Worm (Caenorhabditis elegans) whole organism, dauer: ENCODE results near the gene ZC443.3.

Experiments used
- unc-62 ChIP-seq: sonication (generic microtip); optimal IDR thresholded peaks from 2 replicates; lab custom pipeline; 2017; ENCODE audit warnings: missing biosample characterization, missing genetic modification reagents, missing genetic modification characterization

ZC443.3 gene

DNA sequence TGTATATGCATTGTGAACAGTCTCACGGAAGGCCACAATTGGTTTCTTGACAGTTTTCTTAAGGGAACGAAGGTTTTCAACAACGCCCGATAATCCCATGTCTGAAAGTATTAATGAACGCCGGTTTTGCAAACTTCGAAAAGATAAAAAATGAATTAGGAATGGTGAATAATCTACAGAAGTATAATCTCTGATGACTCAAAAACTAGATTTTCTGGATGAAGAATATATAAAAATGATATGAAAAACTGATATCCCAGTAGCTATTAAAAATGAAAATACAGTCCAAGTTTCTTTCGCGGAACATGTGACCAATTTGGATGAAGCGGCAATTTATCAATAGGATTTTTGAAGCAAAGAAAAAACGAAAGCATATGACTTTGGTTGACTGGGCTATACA, at the start of gene ZC443.3:
Gene ZC443.3, minus strand, starts transcription at position 101 of the 400 bp plus-strand sequence.
- no peak for TF ChIP-seq unc-62 (GFP tag; lab: Kevin White, UChicago)

DNA sequence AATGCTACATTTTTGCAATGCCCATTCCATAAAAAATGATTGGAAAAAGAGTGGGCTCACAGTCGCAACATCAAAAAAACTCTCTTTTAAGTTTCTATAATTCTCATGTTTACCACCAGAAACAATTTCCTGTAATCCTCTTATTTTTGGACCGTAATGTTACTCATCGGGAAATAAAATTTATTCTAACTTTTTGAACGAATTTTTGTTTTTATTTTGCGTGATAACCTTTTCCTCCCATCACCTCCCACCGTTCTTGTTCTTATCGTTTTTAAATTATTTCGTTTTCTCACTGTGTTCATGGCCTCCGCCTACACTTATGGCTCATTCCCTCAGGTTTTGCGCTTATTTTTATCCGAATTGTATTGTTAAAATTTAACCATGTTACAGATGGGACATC, 45.2 kb upstream of the ZC443.3 start, which contains the start of gene anp-1:
Gene anp-1, plus strand, starts transcription at position 301 of the 400 bp plus-strand sequence.
- no peak for TF ChIP-seq unc-62 (GFP tag; lab: Kevin White, UChicago)

DNA sequence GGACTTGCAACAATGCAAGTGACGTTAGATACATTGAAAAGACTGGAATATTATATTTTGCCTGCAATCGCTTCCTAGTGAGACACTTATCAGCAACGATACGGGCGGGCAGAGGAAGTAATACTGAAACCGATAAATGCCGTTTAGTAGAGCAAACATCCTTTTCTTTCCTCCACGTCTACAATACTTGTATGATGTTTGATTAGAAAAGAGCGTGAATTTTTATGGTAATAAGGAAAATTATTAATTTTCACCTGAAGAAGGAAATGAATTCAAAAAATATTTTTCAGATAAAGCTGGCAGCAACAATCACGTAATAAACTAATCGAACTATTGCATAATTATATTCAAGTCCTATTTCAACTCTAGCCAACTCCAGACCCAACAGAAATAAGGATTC, 40.8 kb upstream of the ZC443.3 start, which contains the start of gene C44H9.7:
Gene C44H9.7, minus strand, starts transcription at position 101 of the 400 bp plus-strand sequence.
- TF ChIP-seq unc-62 (GFP tag; lab: Kevin White, UChicago): no peak

DNA sequence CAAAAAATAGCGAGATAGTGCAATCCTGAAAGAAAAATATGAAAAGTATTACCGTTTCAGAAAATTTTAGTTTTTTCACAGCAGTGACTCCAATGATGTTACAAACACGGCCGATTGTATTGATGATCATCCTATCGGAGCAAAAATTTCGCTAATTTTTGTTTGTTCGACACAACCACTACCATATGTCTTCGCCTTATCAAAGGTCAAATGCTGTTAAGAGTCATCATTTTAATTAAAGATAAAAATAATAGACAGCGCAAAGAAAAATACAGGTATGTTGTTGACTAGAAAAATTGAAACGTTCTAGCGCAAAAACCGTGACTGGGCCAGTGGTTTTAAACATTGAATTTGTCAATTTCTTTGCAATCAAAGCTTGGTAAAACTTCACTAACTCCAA, 38.4 kb upstream of the ZC443.3 start:
- TF ChIP-seq unc-62 (GFP tag; lab: Kevin White, UChicago): no peak

DNA sequence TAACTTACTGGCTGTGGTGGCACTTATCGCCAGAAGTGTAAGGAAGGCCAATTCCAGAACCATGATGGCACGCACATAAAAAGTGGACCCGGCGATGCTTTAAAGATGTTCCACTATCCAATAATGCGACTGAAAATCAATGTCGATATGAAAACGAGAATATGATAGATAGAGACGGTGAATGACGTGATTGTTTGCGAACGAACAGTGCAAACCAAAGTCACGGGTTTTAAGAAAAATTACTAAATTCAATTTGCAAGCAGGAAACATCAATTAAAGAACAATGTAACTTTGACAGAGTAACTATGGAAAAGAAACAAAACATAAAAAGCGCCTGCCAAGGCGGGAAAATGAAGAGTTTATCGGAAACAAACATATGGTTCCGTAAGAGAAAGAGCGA, 35.8 kb upstream of the ZC443.3 start, which contains the start of gene C44H9.5:
Gene C44H9.5, minus strand, starts transcription at position 129 of the 400 bp plus-strand sequence.
- TF ChIP-seq unc-62 (GFP tag; lab: Kevin White, UChicago): no peak

DNA sequence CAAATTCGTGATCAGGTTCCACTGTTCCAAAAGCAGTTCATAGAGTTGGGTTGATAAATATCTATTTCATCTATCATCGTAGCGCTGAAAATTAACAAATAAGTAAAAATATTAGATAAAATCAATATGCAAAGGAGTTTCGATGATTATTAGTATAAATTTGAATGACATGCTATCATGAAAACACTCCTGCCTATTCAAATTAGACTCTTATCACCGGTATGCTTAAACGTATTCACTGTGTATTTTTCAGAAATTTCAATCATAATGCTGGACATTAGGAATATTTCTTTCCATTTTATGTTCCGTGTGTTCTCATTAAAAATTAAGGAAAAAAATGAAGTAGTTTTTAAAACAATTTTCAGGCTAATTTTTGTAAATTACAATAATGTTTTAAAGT, 31.3 kb upstream of the ZC443.3 start, which contains the start of gene C44H9.6:
Gene C44H9.6, minus strand, starts transcription at position 101 of the 400 bp plus-strand sequence.
- TF ChIP-seq unc-62 (GFP tag; lab: Kevin White, UChicago): no peak

DNA sequence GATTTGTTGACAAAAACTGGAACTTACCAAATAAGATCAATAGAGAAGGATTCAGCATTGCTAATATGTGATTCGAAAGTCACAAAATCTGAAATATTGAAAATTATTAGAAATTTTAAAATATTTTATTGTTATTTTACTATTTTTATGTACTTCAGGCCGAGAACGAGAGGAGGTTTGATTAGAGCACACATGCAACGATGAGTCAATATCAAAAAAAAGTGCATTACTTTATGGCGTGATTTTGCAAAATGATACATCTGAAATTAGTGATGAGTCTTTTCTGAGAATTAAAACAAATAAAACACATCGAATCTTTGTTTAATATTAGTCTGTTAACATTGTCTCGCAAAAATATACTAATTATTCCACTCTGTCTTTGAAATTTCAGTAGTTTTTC, 30.8 kb upstream of the ZC443.3 start:
- TF ChIP-seq unc-62 (GFP tag; lab: Kevin White, UChicago): no peak

DNA sequence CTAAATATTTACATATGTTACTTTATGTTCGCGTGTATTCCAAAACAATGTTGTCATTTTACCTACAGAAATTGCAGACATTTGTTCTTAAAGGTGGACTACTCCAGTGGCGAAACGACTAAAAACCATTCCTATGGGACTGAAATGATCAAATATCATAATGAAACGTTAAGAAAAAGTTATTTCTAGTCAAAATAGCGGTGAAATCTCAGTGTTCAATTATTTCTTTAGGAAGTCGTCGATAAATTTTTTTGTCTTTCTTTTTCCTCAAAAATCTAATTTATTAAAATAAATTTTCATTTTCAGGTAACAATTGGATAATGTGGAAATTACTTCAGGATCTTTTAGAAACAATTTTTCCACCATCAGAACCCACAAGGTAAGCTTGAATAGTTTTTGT, 21.5 kb upstream of the ZC443.3 start, which contains the start of gene C44H9.4:
Gene C44H9.4, plus strand, starts transcription at position 301 of the 400 bp plus-strand sequence.
- TF ChIP-seq unc-62 (GFP tag; lab: Kevin White, UChicago): no peak

DNA sequence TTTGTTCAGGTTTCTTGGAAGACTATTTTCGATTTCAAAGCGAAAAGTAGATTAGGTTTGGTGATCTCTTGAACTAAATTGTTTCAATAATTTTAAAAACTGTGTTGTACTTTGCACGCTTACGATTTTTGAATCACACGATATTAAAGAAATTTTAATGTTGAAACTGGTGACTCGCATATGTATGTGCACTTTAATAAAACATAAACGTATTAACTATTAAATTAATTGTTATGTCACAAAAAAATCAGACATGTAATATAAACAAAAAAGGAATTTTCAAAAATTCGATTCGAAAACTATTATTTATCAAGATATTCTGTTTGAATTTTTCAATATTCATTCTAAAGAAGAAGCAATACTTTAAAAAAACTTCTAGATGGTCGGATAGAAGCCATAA, 13.3 kb upstream of the ZC443.3 start, which contains the start of gene ugt-15:
Gene ugt-15, plus strand, starts transcription at position 301 of the 400 bp plus-strand sequence.
- TF ChIP-seq unc-62 (GFP tag; lab: Kevin White, UChicago): no peak

DNA sequence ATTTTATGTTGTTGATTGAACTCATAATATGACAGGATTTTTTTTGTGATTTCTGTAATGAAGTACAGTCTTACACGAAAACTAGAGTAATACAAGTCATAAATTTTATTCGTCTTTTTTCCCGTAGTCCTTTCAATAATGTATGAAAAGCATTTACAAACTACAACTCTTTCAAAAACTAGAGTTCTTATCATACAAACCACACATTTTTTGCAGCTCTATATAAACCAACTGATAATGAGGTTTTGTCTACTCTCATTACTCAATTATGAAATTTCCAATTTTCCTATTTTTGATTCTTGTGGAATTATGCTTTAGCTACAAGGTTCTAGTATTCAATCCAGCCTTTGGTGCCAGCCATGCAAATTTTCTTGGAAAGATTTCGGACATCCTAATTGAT, 10.9 kb upstream of the ZC443.3 start, which contains the start of gene ugt-16:
Gene ugt-16, plus strand, starts transcription at position 248 of the 400 bp plus-strand sequence.
- no peak for TF ChIP-seq unc-62 (GFP tag; lab: Kevin White, UChicago)

DNA sequence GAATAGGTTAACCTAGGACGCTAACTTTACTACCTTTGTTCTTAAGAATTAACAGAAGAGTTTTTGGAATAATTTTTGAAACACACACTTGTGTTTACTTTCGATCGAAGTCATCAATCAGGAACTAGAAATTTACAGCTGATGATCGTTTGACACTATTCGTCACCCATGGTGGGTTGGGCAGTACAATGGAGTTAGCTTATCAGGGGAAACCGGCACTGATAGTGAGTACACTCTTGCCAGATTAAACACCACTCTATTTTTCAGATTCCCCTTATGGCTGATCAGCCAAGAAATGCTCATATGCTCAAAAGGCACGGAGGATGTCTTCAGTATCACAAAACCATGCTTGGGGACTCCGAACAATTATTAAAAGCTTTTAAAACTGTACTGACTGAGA, 8.1 kb upstream of the ZC443.3 start:
- TF ChIP-seq unc-62 (GFP tag; lab: Kevin White, UChicago): no peak

DNA sequence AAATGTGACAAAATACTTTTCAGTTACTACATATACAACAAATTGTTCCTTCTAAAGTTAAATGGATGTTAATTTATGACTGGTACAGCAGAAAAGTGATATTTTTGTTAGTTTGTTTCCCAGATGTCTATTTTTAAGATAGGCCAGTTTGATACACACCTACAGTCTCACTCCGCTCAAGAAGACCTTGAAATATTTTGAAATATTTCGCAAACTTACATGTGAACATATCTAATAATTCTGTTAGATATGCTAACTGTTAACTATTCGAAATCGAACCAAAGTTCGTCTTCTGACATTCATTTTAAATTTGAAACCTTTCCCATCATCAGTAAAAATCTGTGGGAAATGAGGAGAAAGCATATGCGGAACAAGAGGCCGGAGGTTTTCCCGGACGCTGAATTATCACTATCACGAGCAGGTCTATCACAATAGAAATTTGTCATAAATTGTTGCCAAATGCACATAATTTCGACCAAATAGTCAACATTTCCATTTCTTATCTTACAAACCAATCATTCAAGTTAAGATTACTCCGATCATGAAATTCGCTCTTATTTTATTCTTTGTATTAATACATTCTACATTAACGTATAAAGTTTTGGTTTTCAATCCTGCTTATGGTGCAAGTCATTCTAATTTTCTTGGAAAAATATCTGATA, 6.0 kb upstream of the ZC443.3 start, which contains the start of the genes ZC443.4 and ugt-18:
Gene ZC443.4, minus strand, starts transcription at position 95 of the 662 bp plus-strand sequence.
Gene ugt-18, plus strand, starts transcription at position 469 of the 662 bp plus-strand sequence.
- no peak for TF ChIP-seq unc-62 (GFP tag; lab: Kevin White, UChicago)

DNA sequence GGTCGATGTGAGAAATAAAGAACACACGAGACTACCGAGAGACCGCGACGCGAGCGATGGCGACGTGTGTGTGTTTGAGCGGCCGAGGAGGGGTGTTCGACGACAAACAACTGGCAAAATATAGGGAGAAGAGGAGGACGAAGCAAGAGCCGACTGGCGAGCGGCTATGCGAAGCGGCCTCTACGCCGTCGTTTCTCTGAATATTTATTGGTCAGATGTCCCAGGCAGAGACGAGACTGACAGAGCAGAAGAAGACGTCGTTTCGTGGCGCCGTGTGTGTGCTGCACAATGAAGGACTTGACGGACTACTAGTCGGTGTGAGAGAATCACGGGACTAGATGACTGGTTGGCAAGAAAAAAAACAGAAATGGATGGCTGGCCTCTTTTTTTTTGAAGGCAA, 5.2 kb upstream of the ZC443.3 start:
- no peak for TF ChIP-seq unc-62 (GFP tag; lab: Kevin White, UChicago)

DNA sequence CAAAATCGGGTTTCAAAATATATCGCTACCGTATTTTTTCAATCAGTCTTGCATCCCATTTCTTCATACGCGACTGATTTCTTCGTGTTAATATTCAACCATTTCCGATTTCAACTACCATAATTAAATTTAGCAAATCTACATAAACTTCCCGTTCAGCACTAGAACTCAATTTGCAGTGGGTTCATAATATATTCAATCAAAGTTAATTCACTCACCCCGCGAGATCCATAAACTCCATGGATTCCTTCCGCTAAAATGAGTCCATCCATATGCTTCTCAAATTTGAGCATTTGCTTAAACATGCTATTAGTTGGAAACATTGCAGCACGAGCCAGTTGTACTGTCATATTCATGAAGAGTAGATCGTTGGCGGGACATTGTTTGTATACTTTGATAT, 4.6 kb upstream of the ZC443.3 start:
- TF ChIP-seq unc-62 (GFP tag; lab: Kevin White, UChicago): no peak

DNA sequence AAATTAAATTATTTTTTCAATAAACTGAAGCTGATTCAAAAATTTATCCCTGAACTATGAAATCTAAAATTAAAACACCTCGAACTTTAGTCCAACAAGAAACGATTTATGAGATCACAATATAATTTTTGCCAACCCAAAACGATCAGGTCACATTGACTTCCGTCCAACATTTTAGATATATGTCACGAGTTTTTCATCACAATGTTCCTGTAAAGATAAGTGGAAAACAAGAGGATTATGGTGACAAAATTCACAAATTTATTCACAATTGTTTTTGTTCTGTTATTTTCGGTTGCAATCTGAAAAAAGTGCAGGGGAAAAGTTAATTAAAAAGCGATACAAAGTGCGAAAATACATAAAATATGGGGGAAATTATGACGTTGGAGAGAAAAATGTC, 2.8 kb upstream of the ZC443.3 start:
- TF ChIP-seq unc-62 (GFP tag; lab: Kevin White, UChicago): no peak

DNA sequence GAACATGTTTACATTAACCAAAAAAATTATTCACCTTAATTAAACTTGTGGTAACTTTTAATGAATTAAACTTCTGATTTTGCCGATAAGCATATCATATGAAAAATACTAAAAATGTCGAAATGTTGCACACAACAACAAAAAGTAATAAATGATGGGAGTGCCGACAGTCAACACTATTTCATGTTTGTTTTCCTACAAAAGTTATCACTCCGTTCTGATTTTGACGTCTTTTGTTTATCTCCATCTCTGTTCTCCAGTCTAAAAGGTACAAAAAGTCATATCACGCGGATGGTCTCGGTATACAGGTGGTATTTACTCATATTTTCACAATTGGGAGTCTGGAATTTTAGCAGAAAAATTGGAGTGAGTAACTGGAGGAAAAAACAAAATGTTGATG, 1.5 kb upstream of the ZC443.3 start:
- no peak for TF ChIP-seq unc-62 (GFP tag; lab: Kevin White, UChicago)

DNA sequence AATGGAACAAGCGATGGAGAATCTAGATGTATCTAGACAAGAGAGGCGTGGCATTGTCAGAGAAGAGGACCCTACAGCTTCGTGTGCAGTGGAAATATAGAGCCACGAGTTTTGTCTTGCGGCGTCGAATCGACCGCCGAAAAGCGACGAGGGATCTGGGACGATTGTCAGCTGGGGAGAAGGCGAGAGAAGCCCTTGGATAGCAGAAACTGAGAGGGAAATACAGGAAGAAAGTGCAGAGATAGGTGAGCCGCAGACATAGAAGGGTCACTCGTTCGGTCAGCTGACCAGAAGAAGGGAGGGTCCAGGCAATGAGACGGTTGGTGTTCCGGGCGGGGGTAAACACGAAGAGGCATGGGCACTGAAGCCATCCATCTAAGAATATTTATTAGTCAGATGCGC, 560 bp upstream of the ZC443.3 start:
- no peak for TF ChIP-seq unc-62 (GFP tag; lab: Kevin White, UChicago)
